Worm (Caenorhabditis elegans): Measurements from ENCODE around the gene B0250.7.

DNA sequence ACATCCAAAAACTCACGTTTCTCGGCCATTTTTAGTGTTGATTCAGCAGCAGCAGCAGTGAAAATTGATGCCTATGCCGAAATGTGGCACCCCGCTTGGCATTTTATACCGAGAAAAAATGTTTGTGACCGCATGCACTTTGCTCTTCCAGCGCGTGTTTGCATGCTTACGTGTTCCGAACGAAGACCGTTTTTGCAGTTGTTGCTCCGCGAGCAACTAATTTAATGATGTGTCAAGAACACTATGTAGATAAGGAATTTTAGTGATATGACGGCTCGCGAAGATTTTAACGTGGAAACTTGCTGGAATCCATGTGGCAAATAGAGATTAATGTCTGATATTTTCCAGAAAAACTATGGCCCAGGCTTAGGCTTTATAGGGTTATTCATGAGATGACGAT is 23.1 kb upstream of the B0250.7 start, which contains the start of gene dct-16:
- TF ChIP-seq lin-39 (tag; optimal IDR thresholded peaks at IDR 0.05) (no peak), aly-2 (tag; optimal IDR thresholded peaks at IDR 0.05) (no peak), nhr-12 (tag; optimal IDR thresholded peaks at IDR 0.05) (no peak)
